Worm (Caenorhabditis elegans) whole organism, L3 larva: ENCODE data around the gene srz-5.

ENCODE experiments used
- R02D3.7 ChIP-seq: fragments of 150-350 bp; optimal IDR thresholded peaks from 2 replicates; lab custom pipeline; 2014; ENCODE audit warnings: missing biosample characterization, missing genetic modification characterization
- ZK546.5 ChIP-seq: sonication (generic microtip); optimal IDR thresholded peaks from 2 replicates; lab custom pipeline; 2017; ENCODE audit warnings: missing biosample characterization, missing genetic modification characterization
- aly-2 ChIP-seq: fragments of 150-350 bp; optimal IDR thresholded peaks from 2 replicates; lab custom pipeline; 2014; ENCODE audit warnings: missing biosample characterization, missing genetic modification characterization
- ama-1 ChIP-seq: fragments of 150-350 bp; optimal IDR thresholded peaks from 2 replicates; lab custom pipeline; 2018
- ceh-16 ChIP-seq: sonication (generic microtip); optimal IDR thresholded peaks from 2 replicates; lab custom pipeline; 2017; ENCODE audit warnings: missing biosample characterization, missing genetic modification characterization
- ceh-28 ChIP-seq: fragments of 150-350 bp; optimal IDR thresholded peaks from 2 replicates; lab custom pipeline; 2014; ENCODE audit warnings: missing biosample characterization, missing genetic modification reagents, missing genetic modification characterization
- ceh-82 ChIP-seq: fragments of 150-350 bp; optimal IDR thresholded peaks from 2 replicates; lab custom pipeline; 2014; ENCODE audit warnings: missing biosample characterization, missing genetic modification characterization
- ceh-9 ChIP-seq: sonication (generic microtip); optimal IDR thresholded peaks from 2 replicates; lab custom pipeline; 2018; ENCODE audit warnings: missing biosample characterization, missing genetic modification characterization
- daf-12 ChIP-seq: fragments of 150-350 bp; optimal IDR thresholded peaks from 2 replicates; lab custom pipeline; 2014; ENCODE audit warnings: missing biosample characterization, missing genetic modification reagents, missing genetic modification characterization
- egl-27 ChIP-seq: sonication (generic microtip); optimal IDR thresholded peaks from 4 replicates; lab custom pipeline; 2017; ENCODE audit warnings: missing biosample characterization, missing genetic modification reagents, missing genetic modification characterization
- egl-5 ChIP-seq: fragments of 150-350 bp; optimal IDR thresholded peaks from 2 replicates; lab custom pipeline; 2017; ENCODE audit warnings: missing biosample characterization, missing genetic modification reagents, missing genetic modification characterization, inconsistent platforms
- elt-3 ChIP-seq, 3 experiments: fragments of 150-350 bp in 1 of 3; sonication (generic microtip) in 2 of 3; optimal IDR thresholded peaks; 2 replicates in 2 of 3; 4 replicates in 1 of 3; lab custom pipeline; 2014 to 2017; ENCODE audit warnings: missing biosample characterization in 3 of 3, missing genetic modification characterization in 3 of 3
- fkh-10 ChIP-seq: sonication (generic microtip); optimal IDR thresholded peaks from 2 replicates; lab custom pipeline; 2017; ENCODE audit warnings: missing biosample characterization, missing genetic modification reagents, missing genetic modification characterization
- fkh-2 ChIP-seq: fragments of 150-350 bp; optimal IDR thresholded peaks from 2 replicates; lab custom pipeline; 2014; ENCODE audit warnings: missing biosample characterization, missing genetic modification reagents, missing genetic modification characterization
- hmg-11 ChIP-seq: sonication (generic microtip); optimal IDR thresholded peaks from 2 replicates; lab custom pipeline; 2016; ENCODE audit warnings: missing genetic modification characterization, missing compliant biosample characterization
- lin-15B ChIP-seq: fragments of 150-350 bp; optimal IDR thresholded peaks from 2 replicates; lab custom pipeline; 2014; ENCODE audit warnings: missing biosample characterization, missing genetic modification characterization
- lsy-12 ChIP-seq: sonication (generic microtip); optimal IDR thresholded peaks from 2 replicates; lab custom pipeline; 2016; ENCODE audit warnings: mild to moderate bottlenecking, missing genetic modification characterization, missing compliant biosample characterization
- mdl-1 ChIP-seq: fragments of 150-350 bp; optimal IDR thresholded peaks from 2 replicates; lab custom pipeline; 2014; ENCODE audit warnings: missing biosample characterization, missing genetic modification characterization
- mml-1 ChIP-seq: fragments of 150-350 bp; sonication (generic microtip); optimal IDR thresholded peaks from 3 replicates; lab custom pipeline; 2014; ENCODE audit warnings: missing biosample characterization, missing genetic modification characterization
- nfya-1 ChIP-seq: sonication (generic microtip); optimal IDR thresholded peaks from 2 replicates; lab custom pipeline; 2017; ENCODE audit warnings: missing genetic modification characterization, mild to moderate bottlenecking, missing compliant biosample characterization, antibody characterized with exemption, moderate library complexity; ENCODE audit not compliant: insufficient read depth
- nhr-23 ChIP-seq: fragments of 150-350 bp; optimal IDR thresholded peaks from 2 replicates; lab custom pipeline; 2014; ENCODE audit warnings: missing biosample characterization, missing genetic modification reagents, missing genetic modification characterization
- nhr-237 ChIP-seq: fragments of 150-350 bp; optimal IDR thresholded peaks from 2 replicates; lab custom pipeline; 2014; ENCODE audit warnings: missing biosample characterization, missing genetic modification characterization
- nhr-28 ChIP-seq: fragments of 150-350 bp; optimal IDR thresholded peaks from 2 replicates; lab custom pipeline; 2014; ENCODE audit warnings: missing biosample characterization, missing genetic modification characterization
- nhr-67 ChIP-seq: fragments of 150-350 bp; optimal IDR thresholded peaks from 2 replicates; lab custom pipeline; 2014; ENCODE audit warnings: missing biosample characterization, missing genetic modification characterization
- nhr-76 ChIP-seq: fragments of 150-350 bp; sonication (generic microtip); optimal IDR thresholded peaks from 5 replicates; lab custom pipeline; 2014; ENCODE audit warnings: missing biosample characterization, missing genetic modification characterization
- pha-4 ChIP-seq: fragments of 150-350 bp; optimal IDR thresholded peaks from 2 replicates; lab custom pipeline; 2014; ENCODE audit warnings: missing biosample characterization, missing genetic modification reagents, missing genetic modification characterization
- pqm-1 ChIP-seq: fragments of 150-350 bp; optimal IDR thresholded peaks from 2 replicates; lab custom pipeline; 2017; ENCODE audit warnings: missing biosample characterization, missing genetic modification characterization, inconsistent platforms
- sea-2 ChIP-seq: fragments of 150-350 bp; sonication (generic microtip); optimal IDR thresholded peaks from 4 replicates; lab custom pipeline; 2014; ENCODE audit warnings: missing biosample characterization, missing genetic modification reagents, missing genetic modification characterization
- snpc-4 ChIP-seq: fragments of 150-350 bp; optimal IDR thresholded peaks from 2 replicates; lab custom pipeline; 2014; ENCODE audit warnings: missing biosample characterization, missing genetic modification characterization
- tbx-2 ChIP-seq: sonication (generic microtip); optimal IDR thresholded peaks from 2 replicates; lab custom pipeline; 2016; ENCODE audit warnings: mild to moderate bottlenecking, missing genetic modification characterization, missing compliant biosample characterization
- unc-39 ChIP-seq: sonication (generic microtip); optimal IDR thresholded peaks from 4 replicates; lab custom pipeline; 2017; ENCODE audit warnings: missing biosample characterization, missing genetic modification characterization
- unc-62 ChIP-seq: fragments of 150-350 bp; sonication (generic microtip); optimal IDR thresholded peaks from 4 replicates; lab custom pipeline; 2014; ENCODE audit warnings: missing biosample characterization, missing genetic modification reagents, missing genetic modification characterization
- zag-1 ChIP-seq: fragments of 150-350 bp; optimal IDR thresholded peaks from 2 replicates; lab custom pipeline; 2014; ENCODE audit warnings: missing biosample characterization, missing genetic modification characterization
- ztf-11 ChIP-seq: fragments of 150-350 bp; optimal IDR thresholded peaks from 2 replicates; lab custom pipeline; 2014; ENCODE audit warnings: missing biosample characterization, missing genetic modification characterization

Gene srz-5

DNA sequence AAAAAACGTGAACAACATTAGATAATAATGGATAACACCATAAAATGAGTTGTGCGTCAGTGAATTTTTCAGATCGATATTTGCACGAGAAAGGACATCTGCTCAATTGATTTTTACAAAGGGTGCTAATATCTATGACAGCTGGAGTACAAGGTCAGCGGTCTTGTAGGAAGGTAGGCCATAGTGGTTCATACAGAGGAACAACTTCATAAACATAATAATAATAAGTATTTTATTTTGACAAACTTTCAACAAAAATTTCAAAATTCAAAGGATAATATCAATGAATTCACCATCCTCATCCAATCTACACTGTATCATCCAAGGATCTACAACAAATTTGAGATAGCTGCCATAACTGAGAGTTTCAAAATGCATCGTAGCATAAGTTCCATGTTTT is 37.4 kb downstream of the srz-5 start, which contains the start of gene fbxb-104:
TSS of gene fbxb-104 (minus strand) at position 101 of the 400 bp plus-strand sequence.
- TF ChIP-seq ama-1 (lab: Kevin White, UChicago) = no peak
- no peak for TF ChIP-seq tbx-2 (tag; lab: Kevin White, UChicago)
- TF ChIP-seq ztf-11 = no peak

DNA sequence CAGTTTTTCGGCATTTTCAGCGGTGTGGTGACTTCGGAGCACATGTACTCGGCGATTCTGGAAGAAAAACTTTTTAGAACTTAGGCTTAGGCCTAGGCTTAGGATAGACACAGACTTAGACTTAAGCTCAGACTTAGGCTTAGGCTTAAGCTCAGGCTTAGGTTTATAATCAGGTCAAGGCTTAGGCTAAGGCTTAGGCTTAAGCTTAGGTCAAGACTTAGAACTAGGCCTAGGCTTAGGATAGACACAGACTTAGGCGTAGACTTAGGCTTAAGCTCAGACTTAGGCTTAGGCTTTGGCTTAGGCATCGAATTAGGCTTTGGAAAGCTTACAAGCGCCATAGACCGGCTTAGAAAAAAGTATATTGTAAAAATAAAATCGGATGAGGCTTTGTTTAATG is 38.0 kb downstream of the srz-5 start:
- TF ChIP-seq ceh-28 (tag; lab: Kevin White, UChicago) = no peak
- no peak for TF ChIP-seq nhr-67
- TF ChIP-seq egl-5 = no peak
- TF ChIP-seq ceh-16 (tag; lab: Kevin White, UChicago) = no peak
- TF ChIP-seq ceh-9 (tag; lab: Kevin White, UChicago) = no peak
- TF ChIP-seq sea-2 (GFP tag; lab: Kevin White, UChicago) = no peak
- TF ChIP-seq ceh-82 (tag; lab: Kevin White, UChicago) = no peak
- no peak for TF ChIP-seq nhr-23 (tag; lab: Kevin White, UChicago)

DNA sequence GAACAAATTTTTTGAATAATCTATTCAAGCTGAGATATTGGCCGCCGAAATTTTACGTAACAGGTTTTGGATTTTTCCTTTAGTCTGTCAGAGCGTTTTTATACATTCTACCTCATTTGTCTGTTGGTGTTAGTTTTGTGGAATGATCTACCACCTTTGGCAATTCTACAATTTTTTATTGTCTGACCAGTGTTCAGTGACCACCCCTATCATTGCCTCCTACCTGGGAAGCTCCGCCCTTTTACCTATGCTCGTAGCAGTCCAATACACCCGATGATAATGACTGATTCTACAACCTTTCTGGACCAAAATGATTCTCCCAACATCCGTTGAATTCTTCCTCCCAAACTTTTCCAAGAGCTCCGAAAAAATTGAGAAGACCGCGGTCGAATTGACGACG is 40.8 kb downstream of the srz-5 start, which contains the start of gene sdz-32:
TSS of gene sdz-32 (plus strand) at position 301 of the 400 bp plus-strand sequence.
- TF ChIP-seq nfya-1 (no peak), unc-62 (no peak), mdl-1 (no peak)

DNA sequence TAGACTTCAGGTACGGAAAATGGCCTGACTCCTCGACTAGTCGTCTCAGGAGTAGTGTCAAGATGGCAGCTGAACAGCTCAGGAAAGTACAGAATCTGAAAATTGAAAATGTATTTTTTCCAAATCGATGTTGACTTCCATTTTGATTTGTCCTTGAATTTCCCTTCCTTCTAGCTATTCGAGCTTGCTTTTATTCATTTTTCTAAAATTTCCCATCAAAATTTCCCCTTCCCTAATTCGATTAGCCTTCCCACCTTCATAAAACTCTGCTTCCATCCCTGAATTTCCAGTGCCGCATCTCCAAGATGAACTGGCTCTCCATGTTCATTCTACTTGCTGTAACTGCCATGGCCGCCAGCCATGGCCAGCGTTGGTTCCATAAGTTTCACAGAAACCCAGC is 41.7 kb downstream of the srz-5 start, which contains the start of gene Y49F6B.6:
TSS of gene Y49F6B.6 (plus strand) at position 301 of the 400 bp plus-strand sequence.
- TF ChIP-seq nhr-67 = no peak
- no peak for TF ChIP-seq nhr-237 (tag; lab: Kevin White, UChicago)
- TF ChIP-seq nhr-76 = no peak
- no peak for TF ChIP-seq sea-2 (GFP tag; lab: Kevin White, UChicago)
- no peak for TF ChIP-seq ama-1 (lab: Kevin White, UChicago)
- TF ChIP-seq unc-39 = no peak
- TF ChIP-seq ZK546.5 (tag; lab: Kevin White, UChicago) = no peak
- no peak for TF ChIP-seq pha-4 (tag; lab: Kevin White, UChicago)

- no peak for TF ChIP-seq nfya-1
- TF ChIP-seq zag-1 (tag; lab: Kevin White, UChicago) = no peak
- TF ChIP-seq lsy-12 (tag; lab: Kevin White, UChicago) = no peak
- TF ChIP-seq elt-3 (tag; optimal IDR thresholded peaks at IDR 0.05; lab: Kevin White, UChicago) = no peak
- TF ChIP-seq ceh-16 (tag; lab: Kevin White, UChicago) = no peak
- TF ChIP-seq egl-5 = no peak
- TF ChIP-seq mml-1 (tag; lab: Kevin White, UChicago) = no peak
- no peak for TF ChIP-seq snpc-4
- no peak for TF ChIP-seq fkh-2
- TF ChIP-seq daf-12 = no peak
- no peak for TF ChIP-seq lin-15B
- no peak for TF ChIP-seq hmg-11
- TF ChIP-seq egl-27 (tag; lab: Kevin White, UChicago) = no peak
- no peak for TF ChIP-seq nhr-23 (tag; lab: Kevin White, UChicago)
- TF ChIP-seq pqm-1 = no peak
- TF ChIP-seq tbx-2 (tag; lab: Kevin White, UChicago) = no peak
Observed at ce11 chrII:3472316-3472715, 42.2 kb downstream of the srz-5 start, which contains the start of gene Y49F6B.12. Gene Y49F6B.12 (minus strand): TSS chrII:3472416.

DNA sequence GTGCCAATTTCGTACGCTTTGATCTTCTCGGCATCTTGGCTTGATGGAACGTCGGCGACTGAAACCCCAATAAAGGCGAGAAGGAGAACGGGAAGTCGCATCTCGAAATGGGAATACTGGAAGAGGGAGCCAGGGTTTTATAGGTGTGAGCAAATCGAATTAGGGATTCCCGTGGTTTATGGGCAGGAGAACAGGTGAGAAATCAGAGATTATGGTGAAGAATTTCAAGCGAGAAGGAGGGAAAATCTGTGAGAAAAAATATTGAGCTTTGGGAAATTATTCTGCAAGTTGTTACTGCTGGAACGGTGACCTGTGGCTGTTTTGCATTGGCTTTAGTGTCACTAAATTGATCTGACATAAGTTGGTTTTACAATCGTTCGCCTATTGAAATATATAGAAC is 42.9 kb downstream of the srz-5 start, which contains the start of gene Y49F6B.13:
TSS of gene Y49F6B.13 (minus strand) at position 101 of the 400 bp plus-strand sequence.
- TF ChIP-seq pqm-1 (no peak), nhr-237 (tag; lab: Kevin White, UChicago) (no peak), daf-12 (no peak), ama-1 (lab: Kevin White, UChicago) (no peak), R02D3.7 (tag; lab: Kevin White, UChicago) (no peak), aly-2 (tag; lab: Kevin White, UChicago) (no peak), ceh-28 (tag; lab: Kevin White, UChicago) (no peak), snpc-4 (no peak), ceh-16 (tag; lab: Kevin White, UChicago) (no peak), nhr-28 (tag; lab: Kevin White, UChicago) (no peak), fkh-10 (no peak)
